Fruit fly (Drosophila melanogaster) whole organism, prepupa: Measurements from ENCODE around the gene TwdlT.

Experiments
- CG10631 ChIP-seq: fragments of 200-800 bp; sonication (Bioruptor generic); optimal IDR thresholded peaks from 2 replicates; lab custom pipeline; 2016; ENCODE audit warnings: missing biosample characterization, missing genetic modification characterization
- CG6276 ChIP-seq: fragments of 200-800 bp; sonication (Bioruptor generic); optimal IDR thresholded peaks from 2 replicates; lab custom pipeline; 2017; ENCODE audit warnings: missing biosample characterization, mild to moderate bottlenecking, missing genetic modification characterization
- CG6808 ChIP-seq: fragments of 200-800 bp; sonication (Bioruptor generic); optimal IDR thresholded peaks from 3 replicates; lab custom pipeline; 2017; ENCODE audit warnings: missing biosample characterization, missing genetic modification characterization, mild to moderate bottlenecking, moderate library complexity, missing genetic modification reagents
- CG6854 ChIP-seq: fragments of 200-800 bp; sonication (Bioruptor generic); optimal IDR thresholded peaks from 2 replicates; lab custom pipeline; 2017; ENCODE audit warnings: missing biosample characterization, mild to moderate bottlenecking, missing genetic modification characterization
- CG8632 ChIP-seq: fragments of 200-800 bp; sonication (Bioruptor generic); optimal IDR thresholded peaks from 3 replicates; lab custom pipeline; 2016; ENCODE audit warnings: missing biosample characterization, missing genetic modification characterization
- Eip78C ChIP-seq: fragments of 200-800 bp; sonication (Bioruptor generic); peaks from one replicate; lab custom pipeline; 2016; ENCODE audit warnings: missing biosample characterization, missing genetic modification characterization
- Lpt ChIP-seq: fragments of 200-800 bp; sonication (Bioruptor generic); optimal IDR thresholded peaks from 3 replicates; lab custom pipeline; 2016; ENCODE audit warnings: missing biosample characterization, missing genetic modification characterization
- Met ChIP-seq: fragments of 200-800 bp; sonication (Bioruptor generic); optimal IDR thresholded peaks from 3 replicates; lab custom pipeline; 2016; ENCODE audit warnings: missing biosample characterization, missing genetic modification characterization
- OdsH ChIP-seq: fragments of 200-800 bp; sonication (Bioruptor generic); optimal IDR thresholded peaks from 3 replicates; lab custom pipeline; 2016; ENCODE audit warnings: missing biosample characterization, missing genetic modification characterization
- achi ChIP-seq: fragments of 200-800 bp; sonication (Bioruptor generic); optimal IDR thresholded peaks from 3 replicates; lab custom pipeline; 2016; ENCODE audit warnings: missing biosample characterization, missing genetic modification characterization
- dsx ChIP-seq: fragments of 200-800 bp; optimal IDR thresholded peaks from 3 replicates; lab custom pipeline; 2019; ENCODE audit warnings: missing biosample characterization, mild to moderate bottlenecking, missing genetic modification characterization, moderate library complexity; ENCODE audit not compliant: poor library complexity, severe bottlenecking
- salr ChIP-seq, 2 experiments: fragments of 200-800 bp; sonication (Bioruptor generic); optimal IDR thresholded peaks; 3 replicates each; lab custom pipeline; 2016 to 2018; ENCODE audit warnings: missing biosample characterization in 2 of 2, missing genetic modification characterization in 2 of 2, mild to moderate bottlenecking in 1 of 2
- vri ChIP-seq: fragments of 200-800 bp; sonication (Bioruptor generic); optimal IDR thresholded peaks from 3 replicates; lab custom pipeline; 2016; ENCODE audit warnings: missing biosample characterization, mild to moderate bottlenecking, missing genetic modification characterization

DNA sequence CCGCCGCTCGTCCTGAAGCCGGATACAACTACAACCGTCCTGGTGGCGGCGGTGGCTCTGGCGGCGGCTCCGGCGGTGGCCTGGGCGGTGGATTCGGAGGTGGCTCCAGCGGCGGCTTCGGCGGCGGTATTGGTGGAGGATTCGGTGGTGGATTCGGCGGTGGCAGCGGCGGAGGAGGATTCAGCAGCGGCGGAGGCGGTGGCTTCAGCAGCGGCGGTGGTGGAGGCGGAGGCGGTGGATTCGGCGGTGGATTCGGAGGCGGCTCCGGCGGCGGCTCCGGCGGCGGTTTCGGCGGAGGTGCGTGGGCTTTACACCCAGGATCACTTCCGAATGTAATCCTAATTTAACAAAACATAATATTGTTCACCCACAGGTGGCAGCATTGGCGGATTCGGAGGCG lies 529 bp downstream of the TwdlT start:
- no peak for TF ChIP-seq CG10631 (GFP tag; lab: Kevin White, UChicago)
- TF ChIP-seq salr (GFP tag; optimal IDR thresholded peaks at IDR 0.05; lab: Kevin White, UChicago), result no peak
- no peak for TF ChIP-seq OdsH (GFP tag; lab: Kevin White, UChicago)
- no peak for TF ChIP-seq CG8632
- no peak for TF ChIP-seq Eip78C (GFP tag; lab: Kevin White, UChicago)
- TF ChIP-seq dsx (GFP tag; lab: Kevin White, UChicago), result no peak
- TF ChIP-seq Met (GFP tag; lab: Kevin White, UChicago), result no peak
- TF ChIP-seq Lpt (GFP tag; lab: Kevin White, UChicago), result no peak
- no peak for TF ChIP-seq CG6808 (GFP tag; lab: Kevin White, UChicago)
- TF ChIP-seq vri (GFP tag; lab: Kevin White, UChicago), result no peak
- TF ChIP-seq CG6276 (GFP tag; lab: Kevin White, UChicago), result no peak
- no peak for TF ChIP-seq achi (GFP tag; lab: Kevin White, UChicago)
- TF ChIP-seq CG6854 (GFP tag; lab: Kevin White, UChicago), result no peak
